Worm (Caenorhabditis elegans) whole organism, early embryonic: ENCODE measurements around the gene lex-1.

Experiments
- B0310.2 ChIP-seq: sonication (generic microtip); optimal IDR thresholded peaks from 2 replicates; lab custom pipeline; 2016; ENCODE audit warnings: mild to moderate bottlenecking, missing genetic modification characterization, missing compliant biosample characterization
- F13C5.2 ChIP-seq: sonication (generic microtip); optimal IDR thresholded peaks from 2 replicates; lab custom pipeline; 2017; ENCODE audit warnings: mild to moderate bottlenecking, missing genetic modification characterization, inconsistent platforms, missing compliant biosample characterization
- aly-1 ChIP-seq: sonication (generic microtip); optimal IDR thresholded peaks from 2 replicates; lab custom pipeline; 2016; ENCODE audit warnings: missing genetic modification characterization, missing compliant biosample characterization
- ama-1 ChIP-seq: fragments of 150-350 bp; optimal IDR thresholded peaks from 2 replicates; lab custom pipeline; 2014
- ceh-13 ChIP-seq: fragments of 200-800 bp; sonication (Bioruptor generic); optimal IDR thresholded peaks from 2 replicates; lab custom pipeline; 2018; ENCODE audit warnings: mild to moderate bottlenecking, missing genetic modification characterization, missing compliant biosample characterization
- ceh-36 ChIP-seq: sonication (generic microtip); optimal IDR thresholded peaks from 2 replicates; lab custom pipeline; 2016; ENCODE audit warnings: missing genetic modification characterization, inconsistent platforms, missing compliant biosample characterization
- ets-7 ChIP-seq: sonication (generic microtip); optimal IDR thresholded peaks from 2 replicates; lab custom pipeline; 2016; ENCODE audit warnings: missing genotype, missing genetic modification characterization, missing compliant biosample characterization
- flt-1 ChIP-seq: fragments of 200-800 bp; sonication (Bioruptor generic); IDR thresholded peaks from 2 replicates; pipeline ENCODE4 v1.3.6; 2022; ENCODE audit warnings: missing genetic modification characterization, missing compliant biosample characterization
- hmbx-1 ChIP-seq: sonication (generic microtip); optimal IDR thresholded peaks from 2 replicates; lab custom pipeline; 2016; ENCODE audit warnings: mild to moderate bottlenecking, missing genetic modification characterization, missing compliant biosample characterization
- hmg-4 ChIP-seq: fragments of 200-800 bp; sonication (Bioruptor generic); optimal IDR thresholded peaks from 2 replicates; lab custom pipeline; 2018; ENCODE audit warnings: mild to moderate bottlenecking, missing genetic modification characterization, missing compliant biosample characterization
- hnd-1 ChIP-seq: sonication (generic microtip); optimal IDR thresholded peaks from 2 replicates; lab custom pipeline; 2016; ENCODE audit warnings: missing genetic modification characterization, missing compliant biosample characterization
- pes-1 ChIP-seq: fragments of 200-800 bp; sonication (Bioruptor generic); IDR thresholded peaks from 2 replicates; pipeline ENCODE4 v1.3.6; 2022; ENCODE audit warnings: missing genetic modification reagents, missing genetic modification characterization, missing compliant biosample characterization
- scrt-1 ChIP-seq: fragments of 200-800 bp; sonication (Bioruptor generic); IDR thresholded peaks from 2 replicates; pipeline ENCODE4 v1.3.6; 2022; ENCODE audit warnings: missing genetic modification characterization, missing compliant biosample characterization
- sea-1 ChIP-seq: fragments of 200-800 bp; sonication (Bioruptor generic); conservative IDR thresholded peaks from 2 replicates; pipeline ENCODE4 v1.3.6; 2022; ENCODE audit warnings: missing genetic modification characterization, missing compliant biosample characterization
- tbx-11 ChIP-seq: fragments of 200-800 bp; sonication (Bioruptor generic); IDR thresholded peaks from 2 replicates; pipeline ENCODE4 v1.3.6; 2022; ENCODE audit warnings: missing genetic modification characterization, missing compliant biosample characterization
- tbx-37 ChIP-seq: fragments of 200-800 bp; sonication (Bioruptor generic); conservative IDR thresholded peaks from 2 replicates; pipeline ENCODE4 v1.3.6; 2022; ENCODE audit warnings: missing genetic modification reagents, missing genetic modification characterization, missing compliant biosample characterization
- tra-4 ChIP-seq: sonication (generic microtip); optimal IDR thresholded peaks from 2 replicates; lab custom pipeline; 2017; ENCODE audit warnings: missing genetic modification characterization, missing compliant biosample characterization

The lex-1 gene

ce11 chrIV:12078907-12079523 is at the start of gene lex-1:
lex-1 (plus strand) TSS chrIV:12079473.
- no peak for TF ChIP-seq aly-1
- TF ChIP-seq B0310.2 (tag; lab: Kevin White, UChicago), result no peak
- TF ChIP-seq hmbx-1 (tag; lab: Kevin White, UChicago), result no peak
- no peak for TF ChIP-seq F13C5.2 (tag; lab: Kevin White, UChicago)
- no peak for TF ChIP-seq tra-4 (tag; lab: Kevin White, UChicago)
- TF ChIP-seq ceh-36 (tag; lab: Kevin White, UChicago), result no peak
- TF ChIP-seq sea-1 (GFP tag; lab: Robert Waterston, UW), result no peak
- no peak for TF ChIP-seq ceh-13 (GFP tag; lab: Kevin White, UChicago)
- no peak for TF ChIP-seq tbx-37 (GFP tag; lab: Robert Waterston, UW)
- no peak for TF ChIP-seq flt-1 (GFP tag; lab: Robert Waterston, UW)
- no peak for TF ChIP-seq hmg-4 (GFP tag; lab: Kevin White, UChicago)
- no peak for TF ChIP-seq ama-1 (lab: Kevin White, UChicago)
- TF ChIP-seq scrt-1 (GFP tag; lab: Robert Waterston, UW), result no peak
- no peak for TF ChIP-seq ets-7 (tag; lab: Kevin White, UChicago)
- no peak for TF ChIP-seq tbx-11 (GFP tag; lab: Robert Waterston, UW)
- TF ChIP-seq hnd-1 (tag; lab: Kevin White, UChicago), result no peak
- TF ChIP-seq pes-1 (GFP tag; lab: Robert Waterston, UW), result no peak

DNA sequence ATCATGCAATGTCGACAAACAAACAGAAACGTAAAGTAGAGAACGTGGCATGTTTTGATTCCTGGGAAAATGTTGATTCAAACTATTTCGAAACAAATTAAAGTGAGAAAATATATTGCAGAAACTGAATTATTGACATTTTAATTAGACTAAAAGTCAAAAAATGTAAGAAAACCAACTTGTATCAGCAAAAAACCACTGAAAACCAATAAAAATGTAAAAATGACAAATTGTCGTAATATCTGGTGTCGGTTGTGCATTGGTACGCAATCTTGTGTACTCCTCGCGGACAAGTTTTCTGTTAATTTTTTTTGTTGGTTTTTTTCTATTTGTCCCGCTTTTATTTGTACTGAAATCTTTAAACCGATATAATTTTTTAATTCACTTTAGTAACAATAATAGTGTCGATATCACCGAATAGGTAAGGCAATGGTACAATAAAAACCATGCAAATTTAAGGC is 49.5 kb upstream of the lex-1 start, which contains the start of gene T12G3.11:
T12G3.11 (minus strand) TSS at position 51 of the 461 bp plus-strand sequence.
- TF ChIP-seq tra-4 (tag; lab: Kevin White, UChicago) (no peak), hnd-1 (tag; lab: Kevin White, UChicago) (no peak), hmg-4 (GFP tag; lab: Kevin White, UChicago) (no peak), ets-7 (tag; lab: Kevin White, UChicago) (no peak), flt-1 (GFP tag; lab: Robert Waterston, UW) (no peak), scrt-1 (GFP tag; lab: Robert Waterston, UW) (no peak), pes-1 (GFP tag; lab: Robert Waterston, UW) (no peak), ama-1 (lab: Kevin White, UChicago) (no peak), aly-1 (no peak), ceh-13 (GFP tag; lab: Kevin White, UChicago) (no peak), sea-1 (GFP tag; lab: Robert Waterston, UW) (no peak), tbx-11 (GFP tag; lab: Robert Waterston, UW) (no peak), tbx-37 (GFP tag; lab: Robert Waterston, UW) (no peak), hmbx-1 (tag; lab: Kevin White, UChicago) (no peak)

DNA sequence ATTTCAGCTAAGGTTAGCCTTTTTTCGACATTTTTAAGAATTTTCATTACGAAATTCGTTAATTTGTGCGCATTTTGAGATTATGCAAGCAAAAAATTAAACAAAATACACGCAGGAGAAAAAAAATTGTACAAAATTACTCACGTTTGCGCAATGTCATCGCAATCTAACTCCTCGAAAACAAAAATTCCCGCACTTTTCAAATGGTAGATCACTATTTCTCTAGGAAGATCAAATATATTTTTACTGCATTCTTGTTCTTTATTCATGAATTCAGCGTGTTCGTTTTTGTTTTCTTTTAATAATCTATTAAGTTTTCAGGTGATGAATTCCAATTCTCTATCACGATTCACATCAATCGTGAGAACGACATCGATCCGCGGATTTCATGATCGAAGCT is 48.3 kb upstream of the lex-1 start, which contains the start of the genes T12G3.6 and mrpl-51:
T12G3.6 (minus strand) TSS at position 269 of the 400 bp plus-strand sequence.
mrpl-51 (plus strand) TSS at position 322 of the 400 bp plus-strand sequence.
- TF ChIP-seq sea-1 (GFP tag; lab: Robert Waterston, UW) (no peak), hmbx-1 (tag; lab: Kevin White, UChicago) (no peak), aly-1 (no peak), pes-1 (GFP tag; lab: Robert Waterston, UW) (no peak), scrt-1 (GFP tag; lab: Robert Waterston, UW) (no peak), hnd-1 (tag; lab: Kevin White, UChicago) (no peak), ceh-36 (tag; lab: Kevin White, UChicago) (no peak), tbx-11 (GFP tag; lab: Robert Waterston, UW) (no peak), hmg-4 (GFP tag; lab: Kevin White, UChicago) (no peak), tra-4 (tag; lab: Kevin White, UChicago) (no peak), F13C5.2 (tag; lab: Kevin White, UChicago) (no peak), B0310.2 (tag; lab: Kevin White, UChicago) (no peak), ama-1 (lab: Kevin White, UChicago) (no peak), ceh-13 (GFP tag; lab: Kevin White, UChicago) (no peak), flt-1 (GFP tag; lab: Robert Waterston, UW) (no peak), ets-7 (tag; lab: Kevin White, UChicago) (no peak)

ce11 chrIV:12032383-12032782 is 46.9 kb upstream of the lex-1 start:
- no peak for TF ChIP-seq ets-7 (tag; lab: Kevin White, UChicago)
- peak; percentile 67 for TF ChIP-seq F13C5.2 (tag; lab: Kevin White, UChicago)
- no peak for TF ChIP-seq tbx-37 (GFP tag; lab: Robert Waterston, UW)
- TF ChIP-seq hmg-4 (GFP tag; lab: Kevin White, UChicago), result peak; percentile 78

DNA sequence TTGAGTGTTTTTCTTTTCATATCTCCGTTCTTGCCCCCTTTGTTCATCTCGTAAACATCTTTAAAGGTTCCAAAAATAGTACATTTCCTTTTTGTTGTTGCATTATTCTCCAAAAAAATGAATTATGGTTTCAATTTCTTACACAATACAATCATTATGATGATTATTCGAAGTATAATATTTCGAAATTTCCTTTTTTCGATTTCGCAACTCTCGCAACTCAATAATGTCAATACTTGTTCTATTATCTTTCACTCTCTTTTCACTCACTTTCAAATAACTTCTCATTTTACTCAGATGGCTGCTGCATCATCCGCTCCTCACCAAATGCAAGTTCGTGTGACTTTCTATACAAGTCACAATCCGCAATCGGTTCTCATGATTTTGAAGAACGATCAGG is 45.3 kb upstream of the lex-1 start, which contains the start of gene sqst-1:
sqst-1 (plus strand) TSS at position 298 of the 400 bp plus-strand sequence.
- TF ChIP-seq hmbx-1 (tag; lab: Kevin White, UChicago) (no peak), B0310.2 (tag; lab: Kevin White, UChicago) (no peak), scrt-1 (GFP tag; lab: Robert Waterston, UW) (no peak), hmg-4 (GFP tag; lab: Kevin White, UChicago) (no peak), ets-7 (tag; lab: Kevin White, UChicago) (no peak), tra-4 (tag; lab: Kevin White, UChicago) (no peak), tbx-11 (GFP tag; lab: Robert Waterston, UW) (no peak)

DNA sequence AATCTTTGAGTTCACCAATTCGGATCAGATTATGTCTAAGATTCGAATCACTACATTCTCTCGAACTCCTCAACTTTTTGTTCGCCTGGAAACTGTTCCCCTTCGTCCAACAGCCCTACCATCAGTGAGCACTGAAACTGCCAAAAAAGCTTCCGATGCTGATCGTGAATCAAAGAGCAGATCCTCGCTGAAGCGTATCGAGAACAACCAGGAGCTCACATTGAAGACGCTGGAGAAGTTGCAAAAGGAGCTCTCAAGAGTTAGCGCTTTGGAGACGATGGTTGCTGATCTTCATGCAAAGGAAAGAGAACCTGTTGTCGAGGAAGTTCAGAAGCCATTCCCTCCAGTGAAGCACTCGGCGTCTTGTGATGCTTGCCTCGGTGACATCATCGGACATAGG is 44.5 kb upstream of the lex-1 start:
- no peak for TF ChIP-seq tbx-11 (GFP tag; lab: Robert Waterston, UW)
- TF ChIP-seq hmbx-1 (tag; lab: Kevin White, UChicago), result no peak
- TF ChIP-seq ets-7 (tag; lab: Kevin White, UChicago), result no peak
- no peak for TF ChIP-seq ceh-36 (tag; lab: Kevin White, UChicago)
- no peak for TF ChIP-seq B0310.2 (tag; lab: Kevin White, UChicago)
- TF ChIP-seq tra-4 (tag; lab: Kevin White, UChicago), result no peak
- no peak for TF ChIP-seq hnd-1 (tag; lab: Kevin White, UChicago)
- no peak for TF ChIP-seq scrt-1 (GFP tag; lab: Robert Waterston, UW)
- TF ChIP-seq ceh-13 (GFP tag; lab: Kevin White, UChicago), result no peak
- no peak for TF ChIP-seq tbx-37 (GFP tag; lab: Robert Waterston, UW)
- TF ChIP-seq ama-1 (lab: Kevin White, UChicago), result no peak
- TF ChIP-seq pes-1 (GFP tag; lab: Robert Waterston, UW), result no peak
- no peak for TF ChIP-seq hmg-4 (GFP tag; lab: Kevin White, UChicago)
- no peak for TF ChIP-seq F13C5.2 (tag; lab: Kevin White, UChicago)
- no peak for TF ChIP-seq sea-1 (GFP tag; lab: Robert Waterston, UW)
